Fruit fly (Drosophila melanogaster) whole organism, wandering third instar larva: ENCODE data around the gene CG32985.

Experiments used
- Abd-B ChIP-seq: fragments of >200 bp; optimal IDR thresholded peaks from 2 replicates; lab custom pipeline; 2017; ENCODE audit warnings: missing biosample characterization, missing genetic modification characterization
- CG32264 ChIP-seq: fragments of 200-800 bp; sonication (Bioruptor generic); optimal IDR thresholded peaks from 2 replicates; lab custom pipeline; 2016; ENCODE audit warnings: missing biosample characterization, missing genetic modification characterization
- CrebA ChIP-seq: fragments of 200-800 bp; sonication (Bioruptor generic); optimal IDR thresholded peaks from 2 replicates; lab custom pipeline; 2016; ENCODE audit warnings: missing biosample characterization, mild to moderate bottlenecking, missing genetic modification characterization, borderline replicate concordance
- Dfd ChIP-seq: fragments of >200 bp; optimal IDR thresholded peaks from 2 replicates; lab custom pipeline; 2017; ENCODE audit warnings: missing biosample characterization, missing genetic modification characterization
- Dif ChIP-seq: fragments of 200-275, 200-300 bp; sonication (Bioruptor generic); optimal IDR thresholded peaks from 2 replicates; lab custom pipeline; 2018; ENCODE audit warnings: missing biosample characterization, missing genetic modification characterization; ENCODE audit not compliant: partially characterized antibody
- GATAd ChIP-seq: sonication (Bioruptor generic); optimal IDR thresholded peaks from 2 replicates; lab custom pipeline; 2016; ENCODE audit warnings: missing biosample characterization, missing genetic modification characterization
- HLH106 ChIP-seq: fragments of 200-800 bp; optimal IDR thresholded peaks from 3 replicates; lab custom pipeline; 2019; ENCODE audit warnings: missing biosample characterization, mild to moderate bottlenecking, missing genetic modification characterization, moderate library complexity
- Hnf4 ChIP-seq: fragments of 200-800 bp; sonication (Bioruptor generic); optimal IDR thresholded peaks from 2 replicates; lab custom pipeline; 2016; ENCODE audit warnings: missing biosample characterization, mild to moderate bottlenecking, missing genetic modification characterization
- Hr78 ChIP-seq: fragments of >200 bp; optimal IDR thresholded peaks from 2 replicates; lab custom pipeline; 2017; ENCODE audit warnings: missing biosample characterization, missing genetic modification characterization
- Hr83 ChIP-seq: fragments of 200-300 bp; sonication (Bioruptor generic); optimal IDR thresholded peaks from 2 replicates; lab custom pipeline; 2016; ENCODE audit warnings: missing biosample characterization, mild to moderate bottlenecking, missing genetic modification characterization, moderate library complexity; ENCODE audit not compliant: poor library complexity, severe bottlenecking
- N ChIP-seq: fragments of >200 bp; optimal IDR thresholded peaks from 2 replicates; lab custom pipeline; 2018; ENCODE audit warnings: missing biosample characterization, missing external identifiers, missing genetic modification characterization
- OdsH ChIP-seq: fragments of 200-800 bp; sonication (Bioruptor generic); optimal IDR thresholded peaks from 2 replicates; lab custom pipeline; 2016; ENCODE audit warnings: missing biosample characterization, mild to moderate bottlenecking, missing genetic modification characterization
- Rel ChIP-seq, 2 experiments: fragments of 200-800 bp; sonication (Bioruptor generic) in 1 of 2; optimal IDR thresholded peaks; 2 replicates in 1 of 2; 3 replicates in 1 of 2; lab custom pipeline; 2016 to 2019; ENCODE audit warnings: mild to moderate bottlenecking in 2 of 2, missing biosample characterization in 2 of 2, missing genetic modification characterization in 2 of 2, moderate library complexity in 1 of 2
- Sp1 ChIP-seq: fragments of 200-800 bp; sonication (Bioruptor generic); optimal IDR thresholded peaks from 3 replicates; lab custom pipeline; 2019; ENCODE audit warnings: missing biosample characterization, mild to moderate bottlenecking, missing genetic modification characterization, moderate library complexity
- Vsx2 ChIP-seq: fragments of 200-300, 225-300 bp; sonication (Bioruptor generic); optimal IDR thresholded peaks from 2 replicates; lab custom pipeline; 2018; ENCODE audit warnings: missing biosample characterization, missing genetic modification characterization; ENCODE audit not compliant: partially characterized antibody
- br ChIP-seq: fragments of 200-800 bp; sonication (Bioruptor generic); optimal IDR thresholded peaks from 2 replicates; lab custom pipeline; 2016; ENCODE audit warnings: missing biosample characterization, missing genetic modification characterization
- brk ChIP-seq: fragments of 200-800 bp; sonication (Bioruptor generic); optimal IDR thresholded peaks from 2 replicates; lab custom pipeline; 2016; ENCODE audit warnings: missing biosample characterization, mild to moderate bottlenecking, missing genetic modification characterization
- dl ChIP-seq, 2 experiments: fragments of 175-275, 200-275 bp in 1 of 2; fragments of 200-275 bp in 1 of 2; sonication (Bioruptor generic); optimal IDR thresholded peaks; lab custom pipeline; 2018; ENCODE audit warnings: mild to moderate bottlenecking in 2 of 2, missing biosample characterization in 2 of 2, missing genetic modification characterization in 2 of 2, moderate library complexity in 2 of 2; ENCODE audit not compliant: partially characterized antibody in 2 of 2, insufficient read depth in 1 of 2
- dmrt93B ChIP-seq: fragments of 200-800 bp; sonication (Bioruptor generic); optimal IDR thresholded peaks from 2 replicates; lab custom pipeline; 2018; ENCODE audit warnings: missing biosample characterization, mild to moderate bottlenecking, missing genetic modification characterization
- dsf ChIP-seq: sonication (Bioruptor generic); optimal IDR thresholded peaks from 2 replicates; lab custom pipeline; 2016; ENCODE audit warnings: missing biosample characterization, missing genetic modification characterization, borderline replicate concordance
- ey ChIP-seq: fragments of 200-800 bp; sonication (Bioruptor generic); optimal IDR thresholded peaks from 2 replicates; lab custom pipeline; 2016; ENCODE audit warnings: missing biosample characterization, missing genetic modification characterization
- foxo ChIP-seq, 2 experiments: fragments of 200-800 bp; sonication (Bioruptor generic); optimal IDR thresholded peaks; 2 replicates in 1 of 2; 3 replicates in 1 of 2; lab custom pipeline; 2016 to 2017; ENCODE audit warnings: missing biosample characterization in 2 of 2, missing genetic modification characterization in 2 of 2
- fru ChIP-seq: fragments of 200-800 bp; sonication (Bioruptor generic); optimal IDR thresholded peaks from 3 replicates; lab custom pipeline; 2016; ENCODE audit warnings: missing biosample characterization, mild to moderate bottlenecking, missing genetic modification characterization
- h ChIP-seq: fragments of 200-800 bp; sonication (Bioruptor generic); optimal IDR thresholded peaks from 3 replicates; lab custom pipeline; 2016; ENCODE audit warnings: missing biosample characterization, mild to moderate bottlenecking, missing genetic modification characterization
- psq ChIP-seq: fragments of 200-800 bp; sonication (Bioruptor generic); optimal IDR thresholded peaks from 3 replicates; lab custom pipeline; 2017; ENCODE audit warnings: missing biosample characterization, mild to moderate bottlenecking, missing genetic modification characterization, moderate library complexity
- rgr ChIP-seq: fragments of 200-800 bp; sonication (Bioruptor generic); optimal IDR thresholded peaks from 3 replicates; lab custom pipeline; 2016; ENCODE audit warnings: missing biosample characterization, mild to moderate bottlenecking, missing genetic modification characterization
- sage ChIP-seq: fragments of 200-800 bp; sonication (Bioruptor generic); optimal IDR thresholded peaks from 2 replicates; lab custom pipeline; 2016; ENCODE audit warnings: missing biosample characterization, mild to moderate bottlenecking, missing genetic modification characterization
- sv ChIP-seq: fragments of 200-800 bp; sonication (Bioruptor generic); optimal IDR thresholded peaks from 3 replicates; lab custom pipeline; 2016; ENCODE audit warnings: missing biosample characterization, missing genetic modification characterization
- tai ChIP-seq: sonication (Bioruptor generic); optimal IDR thresholded peaks from 2 replicates; lab custom pipeline; 2016; ENCODE audit warnings: missing biosample characterization, missing genetic modification characterization
- usp ChIP-seq: fragments of >200 bp; optimal IDR thresholded peaks from 2 replicates; lab custom pipeline; 2017; ENCODE audit warnings: missing biosample characterization, missing genetic modification characterization

Gene CG32985

DNA sequence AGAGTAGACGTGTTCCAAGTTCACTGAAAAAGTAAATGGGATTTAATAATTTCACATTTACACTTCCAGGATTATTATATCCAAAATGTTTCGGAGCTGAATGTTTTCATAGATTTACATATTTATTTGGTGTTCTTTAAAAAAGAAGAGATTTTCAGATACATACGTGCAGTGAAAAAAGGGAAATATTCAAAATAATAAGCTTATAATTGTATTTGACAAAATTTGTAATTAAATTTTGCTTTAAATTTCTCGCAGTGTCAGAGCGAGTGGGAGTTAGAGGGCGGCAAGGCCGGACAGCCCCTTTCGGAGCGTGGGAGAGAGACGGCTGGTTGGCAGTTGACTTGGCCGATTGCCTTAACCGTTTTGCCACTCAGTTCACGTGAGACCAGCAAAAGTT is 25.3 kb upstream of the CG32985 start, which contains the start of gene Tsp29Fb (continued):
- TF ChIP-seq Rel (GFP tag; optimal IDR thresholded peaks at IDR 0.05; lab: Kevin White, UChicago) (no peak), Rel (tag; optimal IDR thresholded peaks at IDR 0.05; lab: Kevin White, UChicago) (peak; percentile 55), dl (GFP tag; optimal IDR thresholded peaks at IDR 0.05; lab: Kevin White, UChicago; ENCODE audit: insufficient read depth in 1 of 2, partially characterized antibody in 2 of 2) (no peak), OdsH (GFP tag; lab: Kevin White, UChicago) (peak; percentile 84), Dfd (no peak), Dif (GFP tag; lab: Kevin White, UChicago) (peak; percentile 52), br (peak; percentile 78), dmrt93B (GFP tag; lab: Kevin White, UChicago) (peak; percentile 52), Hr83 (GFP tag; lab: Kevin White, UChicago) (no peak), CG32264 (GFP tag; lab: Kevin White, UChicago) (peak; percentile 24), sage (GFP tag; lab: Kevin White, UChicago) (no peak), sv (GFP tag; lab: Kevin White, UChicago) (peak; percentile 58), fru (GFP tag; lab: Kevin White, UChicago) (peak; percentile 82)

DNA sequence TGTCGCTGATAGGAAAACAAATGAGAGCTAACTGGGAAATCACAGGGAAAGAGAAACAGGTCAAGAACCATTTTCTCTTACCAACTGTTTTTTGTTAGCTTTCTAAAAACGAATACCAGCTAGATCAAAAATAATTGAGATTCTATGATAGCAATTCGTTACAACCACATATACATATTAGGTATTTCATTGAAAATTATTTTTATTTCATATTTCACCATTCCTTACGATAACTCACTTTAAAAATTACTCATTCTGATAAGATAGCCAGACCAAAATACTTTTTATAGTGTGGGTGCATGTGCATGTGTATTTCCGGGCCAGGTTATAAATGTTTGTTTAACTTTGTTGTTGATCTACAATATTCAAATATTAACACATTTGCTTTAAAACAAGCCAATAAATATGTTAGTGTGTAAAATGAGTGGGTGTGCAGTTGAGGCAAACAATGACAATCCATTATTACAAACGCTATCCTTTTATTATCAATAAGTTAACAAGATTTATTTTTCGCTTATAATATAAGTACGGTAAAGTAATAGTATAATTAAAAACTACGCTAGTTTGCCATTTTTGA is 24.4 kb upstream of the CG32985 start:
- no peak for TF ChIP-seq sv (GFP tag; lab: Kevin White, UChicago)
- no peak for TF ChIP-seq ey (GFP tag; lab: Kevin White, UChicago)
- TF ChIP-seq psq (GFP tag; lab: Kevin White, UChicago): no peak
- no peak for TF ChIP-seq Rel (GFP tag; optimal IDR thresholded peaks at IDR 0.05; lab: Kevin White, UChicago)
- peak; percentile 73 for TF ChIP-seq Rel (tag; optimal IDR thresholded peaks at IDR 0.05; lab: Kevin White, UChicago)
- no peak for TF ChIP-seq dsf (GFP tag; lab: Kevin White, UChicago)
- TF ChIP-seq tai (GFP tag; lab: Kevin White, UChicago): peak; percentile 25
- TF ChIP-seq usp (GFP tag; lab: Kevin White, UChicago): no peak
- TF ChIP-seq br: no peak
- no peak for TF ChIP-seq Hr83 (GFP tag; lab: Kevin White, UChicago)
- no peak for TF ChIP-seq dl (GFP tag; optimal IDR thresholded peaks at IDR 0.05; lab: Kevin White, UChicago; ENCODE audit: insufficient read depth in 1 of 2, partially characterized antibody in 2 of 2)
- TF ChIP-seq Abd-B (GFP tag; lab: Kevin White, UChicago): no peak
- TF ChIP-seq Vsx2 (GFP tag; lab: Kevin White, UChicago): no peak

DNA sequence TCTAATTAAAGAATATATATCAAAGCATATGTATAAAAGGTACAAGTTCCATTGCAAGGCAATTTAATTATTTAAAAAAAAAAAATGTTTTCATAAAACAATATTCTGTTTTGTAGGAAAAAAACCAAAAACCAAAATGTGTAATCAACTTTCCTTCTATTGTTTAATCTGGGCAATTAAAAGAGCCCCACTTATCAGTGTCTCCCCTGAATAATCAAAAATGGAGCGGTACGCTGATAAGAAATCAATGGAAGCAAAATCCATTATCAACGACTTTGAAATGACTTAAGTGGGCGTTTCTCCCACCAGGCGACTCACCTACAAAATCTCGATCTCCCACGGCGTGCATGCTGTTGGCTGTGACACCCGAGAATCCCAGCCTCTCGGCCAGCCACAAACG is 21.7 kb upstream of the CG32985 start:
- TF ChIP-seq rgr: peak; percentile 30
- no peak for TF ChIP-seq foxo (GFP tag; optimal IDR thresholded peaks at IDR 0.05; lab: Kevin White, UChicago)
- no peak for TF ChIP-seq ey (GFP tag; lab: Kevin White, UChicago)
- no peak for TF ChIP-seq HLH106 (tag; lab: Kevin White, UChicago)
- TF ChIP-seq N (GFP tag; lab: Kevin White, UChicago): no peak
- no peak for TF ChIP-seq CrebA
- TF ChIP-seq Hr83 (GFP tag; lab: Kevin White, UChicago): no peak
- no peak for TF ChIP-seq fru (GFP tag; lab: Kevin White, UChicago)
- no peak for TF ChIP-seq Rel (GFP tag; optimal IDR thresholded peaks at IDR 0.05; lab: Kevin White, UChicago)
- TF ChIP-seq Rel (tag; optimal IDR thresholded peaks at IDR 0.05; lab: Kevin White, UChicago): peak; percentile 60

DNA sequence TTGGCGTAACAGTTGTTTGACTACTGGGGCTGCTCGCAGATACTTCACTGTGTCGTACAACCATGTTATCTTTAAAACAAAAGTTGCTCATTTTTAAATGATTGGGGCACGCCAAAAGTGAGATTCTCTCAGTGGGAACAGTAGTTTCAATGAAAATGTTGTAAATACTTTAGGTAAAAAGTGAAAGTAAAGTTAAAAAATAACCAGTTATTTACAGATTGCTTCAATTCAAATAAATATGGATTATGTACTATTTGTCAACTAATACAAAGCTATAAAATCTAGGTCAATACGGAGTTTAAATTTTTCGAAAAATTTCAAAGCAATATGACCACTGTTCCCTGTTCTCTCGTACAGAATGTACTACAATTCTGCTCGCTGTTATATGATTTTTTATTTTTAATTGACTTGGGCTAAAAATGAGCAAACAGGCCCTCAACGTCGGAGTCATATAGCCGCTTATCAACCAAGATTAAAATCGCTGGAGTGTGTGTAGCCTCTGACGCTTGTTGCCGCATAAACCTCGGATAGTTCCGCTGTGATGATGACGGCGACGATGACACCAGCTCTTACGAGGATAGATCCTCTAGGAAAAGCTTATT is 20.5 kb upstream of the CG32985 start, which contains the start of gene Argl:
Gene Argl (minus strand): TSS at position 370 of the 602 bp plus-strand sequence.
- TF ChIP-seq foxo (GFP tag; optimal IDR thresholded peaks at IDR 0.05; lab: Kevin White, UChicago): peak in 1 of 2 experiments; percentile 49
- no peak for TF ChIP-seq sv (GFP tag; lab: Kevin White, UChicago)
- peak; percentile 8 for TF ChIP-seq Hnf4
- no peak for TF ChIP-seq sage (GFP tag; lab: Kevin White, UChicago)
- TF ChIP-seq Hr83 (GFP tag; lab: Kevin White, UChicago): no peak
- TF ChIP-seq CG32264 (GFP tag; lab: Kevin White, UChicago): no peak
- TF ChIP-seq Rel (GFP tag; optimal IDR thresholded peaks at IDR 0.05; lab: Kevin White, UChicago): no peak
- no peak for TF ChIP-seq Rel (tag; optimal IDR thresholded peaks at IDR 0.05; lab: Kevin White, UChicago)
- TF ChIP-seq Hr78 (GFP tag; lab: Kevin White, UChicago): no peak
- TF ChIP-seq rgr: peak; percentile 24
- peak; percentile 6 for TF ChIP-seq Sp1
- no peak for TF ChIP-seq usp (GFP tag; lab: Kevin White, UChicago)
- TF ChIP-seq tai (GFP tag; lab: Kevin White, UChicago): no peak
- no peak for TF ChIP-seq GATAd (GFP tag; lab: Kevin White, UChicago)
- TF ChIP-seq brk (GFP tag; lab: Kevin White, UChicago): peak; percentile 3
- no peak for TF ChIP-seq Vsx2 (GFP tag; lab: Kevin White, UChicago)
- TF ChIP-seq fru (GFP tag; lab: Kevin White, UChicago): peak; percentile 65
- peak; percentile 13 for TF ChIP-seq OdsH (GFP tag; lab: Kevin White, UChicago)
- TF ChIP-seq h (GFP tag; lab: Kevin White, UChicago): peak; percentile 21
